Worm (Caenorhabditis elegans) whole organism, L2 larva: ENCODE results near the gene F54D11.4.

ENCODE experiments used
- ceh-82 ChIP-seq: fragments of 150-350 bp; optimal IDR thresholded peaks from 2 replicates; lab custom pipeline; 2014; ENCODE audit warnings: missing biosample characterization, missing genetic modification characterization
- nhr-77 ChIP-seq: fragments of 150-350 bp; optimal IDR thresholded peaks from 2 replicates; lab custom pipeline; 2014; ENCODE audit warnings: missing biosample characterization, missing genetic modification characterization
- snpc-4 ChIP-seq: fragments of 150-350 bp; optimal IDR thresholded peaks from 2 replicates; lab custom pipeline; 2014; ENCODE audit warnings: missing biosample characterization, missing genetic modification characterization
- unc-39 ChIP-seq: fragments of 150-350 bp; optimal IDR thresholded peaks from 2 replicates; lab custom pipeline; 2014; ENCODE audit warnings: missing biosample characterization, missing genetic modification characterization

- no peak for TF ChIP-seq unc-39
- no peak for TF ChIP-seq nhr-77 (tag; lab: Kevin White, UChicago)
- no peak for TF ChIP-seq ceh-82 (tag; lab: Kevin White, UChicago)
- TF ChIP-seq snpc-4 (tag; lab: Kevin White, UChicago) = no peak
Measured at ce11 chrV:4598489-4598888, 17.5 kb upstream of the F54D11.4 start.
